Worm (Caenorhabditis elegans) whole organism, L4 larva: ENCODE measurements around the gene fipr-14.
A peak's percentile ranks its signal among the peaks of the same experiment; 100 is the strongest.

Experiments used
- F10B5.3 ChIP-seq: sonication (generic microtip); optimal IDR thresholded peaks from 2 replicates; lab custom pipeline; 2016; ENCODE audit warnings: mild to moderate bottlenecking, missing genetic modification characterization, missing compliant biosample characterization
- F26F4.8 ChIP-seq: fragments of 200-800 bp; sonication (Bioruptor generic); conservative IDR thresholded peaks from 2 replicates; pipeline ENCODE4 v1.3.6; 2022; ENCODE audit warnings: missing genetic modification characterization, missing compliant biosample characterization
- F37D6.2 ChIP-seq: sonication (generic microtip); optimal IDR thresholded peaks from 2 replicates; lab custom pipeline; 2016; ENCODE audit warnings: mild to moderate bottlenecking, missing genetic modification characterization, missing compliant biosample characterization
- T20F7.1 ChIP-seq: fragments of 200-800 bp; sonication (Bioruptor generic); optimal IDR thresholded peaks from 2 replicates; lab custom pipeline; 2018; ENCODE audit warnings: mild to moderate bottlenecking, missing genetic modification characterization, missing compliant biosample characterization
- Y105C5A.15 ChIP-seq: fragments of 200-800 bp; sonication (Bioruptor generic); IDR thresholded peaks from 2 replicates; pipeline ENCODE4 v1.3.6; 2022; ENCODE audit warnings: missing genetic modification characterization, missing compliant biosample characterization
- Y48G9A.11 ChIP-seq: fragments of 200-800 bp; sonication (Bioruptor generic); IDR thresholded peaks from 2 replicates; pipeline ENCODE4 v1.3.6; 2022; ENCODE audit warnings: missing genetic modification reagents, missing genetic modification characterization, missing compliant biosample characterization
- ZK546.5 ChIP-seq, 2 experiments: sonication (generic microtip); optimal IDR thresholded peaks; 2 replicates each; lab custom pipeline; 2017; ENCODE audit warnings: missing biosample characterization in 2 of 2, missing genetic modification characterization in 2 of 2
- arid-1 ChIP-seq: fragments of 200-800 bp; sonication (Bioruptor generic); conservative IDR thresholded peaks from 2 replicates; pipeline ENCODE4 v1.3.6; 2022; ENCODE audit warnings: missing genetic modification reagents, missing genetic modification characterization, missing compliant biosample characterization
- ceh-28 ChIP-seq: fragments of 150-350 bp; optimal IDR thresholded peaks from 2 replicates; lab custom pipeline; 2014; ENCODE audit warnings: missing biosample characterization, missing genetic modification reagents, missing genetic modification characterization
- ceh-82 ChIP-seq: sonication (generic microtip); optimal IDR thresholded peaks from 2 replicates; lab custom pipeline; 2017; ENCODE audit warnings: missing biosample characterization, missing genetic modification characterization
- ces-1 ChIP-seq: fragments of 150-350 bp; sonication (generic microtip); optimal IDR thresholded peaks from 4 replicates; lab custom pipeline; 2014; ENCODE audit warnings: missing biosample characterization, missing genetic modification reagents, missing genetic modification characterization
- cey-2 ChIP-seq: sonication (generic microtip); optimal IDR thresholded peaks from 3 replicates; lab custom pipeline; 2017; ENCODE audit warnings: missing genetic modification characterization, mild to moderate bottlenecking, missing compliant biosample characterization, antibody characterized with exemption, borderline replicate concordance; ENCODE audit not compliant: insufficient read depth
- daf-8 ChIP-seq: fragments of 200-800 bp; sonication (Bioruptor generic); IDR thresholded peaks from 2 replicates; pipeline ENCODE4 v1.3.6; 2022; ENCODE audit warnings: missing genetic modification characterization, missing compliant biosample characterization
- dpl-1 ChIP-seq: fragments of 150-350 bp; optimal IDR thresholded peaks from 2 replicates; lab custom pipeline; 2014; ENCODE audit warnings: missing biosample characterization, missing genetic modification reagents, missing genetic modification characterization
- dve-1 ChIP-seq: sonication (generic microtip); optimal IDR thresholded peaks from 2 replicates; lab custom pipeline; 2017; ENCODE audit warnings: antibody characterized with exemption, mild to moderate bottlenecking, missing genetic modification characterization, missing compliant biosample characterization; ENCODE audit not compliant: insufficient read depth
- hif-1 ChIP-seq, 2 experiments: sonication (generic microtip); optimal IDR thresholded peaks; 2 replicates each; lab custom pipeline; 2016 to 2017; ENCODE audit warnings: missing compliant biosample characterization in 2 of 2, missing genetic modification characterization in 2 of 2, missing genetic modification reagents in 2 of 2, missing genotype in 2 of 2, mild to moderate bottlenecking in 1 of 2
- hlh-30 ChIP-seq: sonication (generic microtip); optimal IDR thresholded peaks from 2 replicates; lab custom pipeline; 2017; ENCODE audit warnings: antibody characterized with exemption, mild to moderate bottlenecking, missing genetic modification characterization, missing compliant biosample characterization; ENCODE audit not compliant: insufficient read depth
- hmg-1.1 ChIP-seq: fragments of 200-800 bp; sonication (Bioruptor generic); IDR thresholded peaks from 2 replicates; pipeline ENCODE4 v1.3.6; 2022; ENCODE audit warnings: missing genetic modification reagents, missing genetic modification characterization, missing compliant biosample characterization
- lin-13 ChIP-seq: fragments of 150-350 bp; optimal IDR thresholded peaks from 2 replicates; lab custom pipeline; 2014; ENCODE audit warnings: missing biosample characterization, missing genetic modification reagents, missing genetic modification characterization
- lin-38 ChIP-seq: fragments of 200-800 bp; sonication (Bioruptor generic); IDR thresholded peaks from 2 replicates; pipeline ENCODE4 v1.3.6; 2022; ENCODE audit warnings: missing genetic modification reagents, missing genetic modification characterization, missing compliant biosample characterization
- lin-39 ChIP-seq: fragments of 150-350 bp; optimal IDR thresholded peaks from 2 replicates; lab custom pipeline; 2014; ENCODE audit warnings: missing biosample characterization, missing genetic modification reagents, missing genetic modification characterization
- lsy-2 ChIP-seq, 2 experiments: fragments of 150-350 bp in 1 of 2; sonication (generic microtip) in 1 of 2; optimal IDR thresholded peaks; 2 replicates each; lab custom pipeline; 2014 to 2017; ENCODE audit warnings: missing biosample characterization in 2 of 2, missing genetic modification characterization in 2 of 2
- madf-5 ChIP-seq, 2 experiments: fragments of 200-800 bp; sonication (Bioruptor generic); IDR thresholded peaks; 2 replicates each; pipeline ENCODE4 v1.3.6; 2022; ENCODE audit warnings: missing compliant biosample characterization in 2 of 2, missing genetic modification characterization in 2 of 2
- mdl-1 ChIP-seq, 2 experiments: fragments of 150-350 bp in 1 of 2; sonication (generic microtip) in 1 of 2; optimal IDR thresholded peaks; 2 replicates each; lab custom pipeline; 2014 to 2017; ENCODE audit warnings: missing biosample characterization in 2 of 2, missing genetic modification characterization in 2 of 2
- mep-1 ChIP-seq: fragments of 150-350 bp; sonication (generic microtip); optimal IDR thresholded peaks from 3 replicates; lab custom pipeline; 2014; ENCODE audit warnings: missing biosample characterization, missing genetic modification characterization
- mes-2 ChIP-seq: sonication (generic microtip); optimal IDR thresholded peaks from 2 replicates; lab custom pipeline; 2016; ENCODE audit warnings: missing genotype, mild to moderate bottlenecking, missing genetic modification characterization, missing compliant biosample characterization; ENCODE audit not compliant: poor library complexity, severe bottlenecking
- mxl-2 ChIP-seq: fragments of 200-800 bp; sonication (Bioruptor generic); conservative IDR thresholded peaks from 2 replicates; pipeline ENCODE4 v1.3.6; 2022; ENCODE audit warnings: missing genetic modification reagents, missing genetic modification characterization, missing compliant biosample characterization
- nhr-11 ChIP-seq: fragments of 150-350 bp; optimal IDR thresholded peaks from 2 replicates; lab custom pipeline; 2014; ENCODE audit warnings: missing biosample characterization, missing genetic modification characterization
- nhr-111 ChIP-seq: fragments of 200-800 bp; sonication (Bioruptor generic); optimal IDR thresholded peaks from 2 replicates; lab custom pipeline; 2018; ENCODE audit warnings: mild to moderate bottlenecking, missing genetic modification characterization, missing compliant biosample characterization
- nhr-25 ChIP-seq: sonication (generic microtip); optimal IDR thresholded peaks from 2 replicates; lab custom pipeline; 2017; ENCODE audit warnings: missing genetic modification characterization, mild to moderate bottlenecking, missing compliant biosample characterization, antibody characterized with exemption, moderate library complexity, borderline replicate concordance; ENCODE audit not compliant: insufficient read depth
- nhr-41 ChIP-seq: fragments of 200-800 bp; sonication (Bioruptor generic); IDR thresholded peaks from 2 replicates; pipeline ENCODE4 v1.3.6; 2022; ENCODE audit warnings: missing genetic modification reagents, missing genetic modification characterization, missing compliant biosample characterization
- nhr-76 ChIP-seq: fragments of 150-350 bp; optimal IDR thresholded peaks from 2 replicates; lab custom pipeline; 2014; ENCODE audit warnings: missing biosample characterization, missing genetic modification characterization
- php-3 ChIP-seq: fragments of 200-800 bp; sonication (Bioruptor generic); IDR thresholded peaks from 2 replicates; pipeline ENCODE4 v1.3.6; 2022; ENCODE audit warnings: missing genetic modification reagents, missing genetic modification characterization, missing compliant biosample characterization
- pqm-1 ChIP-seq: sonication (generic microtip); optimal IDR thresholded peaks from 2 replicates; lab custom pipeline; 2017; ENCODE audit warnings: missing biosample characterization, missing genetic modification characterization
- saeg-2 ChIP-seq: fragments of 200-800 bp; sonication (Bioruptor generic); IDR thresholded peaks from 2 replicates; pipeline ENCODE4 v1.3.6; 2022; ENCODE audit warnings: missing genetic modification reagents, missing genetic modification characterization, missing compliant biosample characterization
- set-16 ChIP-seq: fragments of 200-800 bp; sonication (Bioruptor generic); IDR thresholded peaks from 2 replicates; pipeline ENCODE4 v1.3.6; 2022; ENCODE audit warnings: missing genetic modification reagents, missing genetic modification characterization, missing compliant biosample characterization
- snpc-1.2 ChIP-seq: fragments of 200-800 bp; sonication (Bioruptor generic); IDR thresholded peaks from 2 replicates; pipeline ENCODE4 v1.3.6; 2022; ENCODE audit warnings: missing genetic modification reagents, missing genetic modification characterization, missing compliant biosample characterization
- snpc-4 ChIP-seq: fragments of 150-350 bp; optimal IDR thresholded peaks from 2 replicates; lab custom pipeline; 2014; ENCODE audit warnings: missing biosample characterization, missing genetic modification characterization
- tag-97 ChIP-seq: fragments of 200-800 bp; sonication (Bioruptor generic); IDR thresholded peaks from 2 replicates; pipeline ENCODE4 v1.3.6; 2022; ENCODE audit warnings: missing genetic modification characterization, missing compliant biosample characterization
- unc-130 ChIP-seq: sonication (generic microtip); optimal IDR thresholded peaks from 2 replicates; lab custom pipeline; 2016; ENCODE audit warnings: missing genetic modification reagents, missing genetic modification characterization, missing compliant biosample characterization
- unc-39 ChIP-seq: sonication (generic microtip); optimal IDR thresholded peaks from 2 replicates; lab custom pipeline; 2017; ENCODE audit warnings: missing biosample characterization, missing genetic modification characterization
- unc-62 ChIP-seq, 3 experiments: fragments of 150-350 bp in 1 of 3; sonication (generic microtip); optimal IDR thresholded peaks in 2 of 3; peaks in 1 of 3; 1 replicate in 1 of 3; 2 replicates in 2 of 3; lab custom pipeline; 2014 to 2017; ENCODE audit warnings: missing biosample characterization in 3 of 3, missing genetic modification characterization in 3 of 3, missing genetic modification reagents in 3 of 3, missing genotype in 1 of 3
- zag-1 ChIP-seq: fragments of 150-350 bp; optimal IDR thresholded peaks from 2 replicates; lab custom pipeline; 2014; ENCODE audit warnings: missing biosample characterization, missing genetic modification characterization
- ztf-11 ChIP-seq: fragments of 150-350 bp; optimal IDR thresholded peaks from 2 replicates; lab custom pipeline; 2014; ENCODE audit warnings: missing biosample characterization, missing genetic modification characterization

Gene fipr-14

ce11 chrIV:10881230-10881629 lies 4.3 kb downstream of the fipr-14 start, which contains the start of gene F13E9.13:
Gene F13E9.13 (plus strand): TSS chrIV:10881546.
- TF ChIP-seq Y48G9A.11 (GFP tag; lab: Robert Waterston, UW) (no peak), lin-38 (no peak), php-3 (peak; percentile 85), ceh-28 (tag; lab: Kevin White, UChicago) (no peak), hif-1 (tag; optimal IDR thresholded peaks at IDR 0.05; lab: Kevin White, UChicago) (no peak), pqm-1 (tag; lab: Kevin White, UChicago) (peak; percentile 2), unc-130 (GFP tag; lab: Kevin White, UChicago) (no peak), dve-1 (tag; lab: Kevin White, UChicago) (peak; percentile 80), ztf-11 (no peak), mdl-1 (tag; optimal IDR thresholded peaks at IDR 0.05; lab: Kevin White, UChicago) (peak in 1 of 2 experiments; percentile 30)

- TF ChIP-seq mep-1 (tag; lab: Kevin White, UChicago), result no peak
- TF ChIP-seq hmg-1.1 (GFP tag; lab: Robert Waterston, UW), result no peak
- TF ChIP-seq dpl-1 (GFP tag; lab: Kevin White, UChicago), result no peak
- no peak for TF ChIP-seq tag-97 (GFP tag; lab: Robert Waterston, UW)
- no peak for TF ChIP-seq dve-1 (tag; lab: Kevin White, UChicago)
- TF ChIP-seq F37D6.2 (tag; lab: Kevin White, UChicago), result no peak
- TF ChIP-seq nhr-41 (GFP tag; lab: Robert Waterston, UW), result no peak
- TF ChIP-seq madf-5 (GFP tag; IDR thresholded peaks at IDR 0.05; lab: Robert Waterston, UW), result no peak
- TF ChIP-seq snpc-1.2 (GFP tag; lab: Robert Waterston, UW), result no peak
- no peak for TF ChIP-seq ceh-82 (tag; lab: Kevin White, UChicago)
- no peak for TF ChIP-seq pqm-1 (tag; lab: Kevin White, UChicago)
Measured at ce11 chrIV:10884263-10884662, 7.3 kb downstream of the fipr-14 start, which contains the start of gene F13E9.5. Gene F13E9.5 (minus strand): TSS chrIV:10884363.

ce11 chrIV:10885915-10886314 lies 9.0 kb downstream of the fipr-14 start, which contains the start of gene srlf-11:
Gene srlf-11 (minus strand): TSS chrIV:10886015.
- no peak for TF ChIP-seq snpc-1.2 (GFP tag; lab: Robert Waterston, UW)
- no peak for TF ChIP-seq nhr-11 (tag; lab: Kevin White, UChicago)
- TF ChIP-seq saeg-2 (GFP tag; lab: Robert Waterston, UW), result no peak
- TF ChIP-seq mes-2 (tag; lab: Kevin White, UChicago), result no peak
- no peak for TF ChIP-seq ceh-82 (tag; lab: Kevin White, UChicago)
- no peak for TF ChIP-seq unc-130 (GFP tag; lab: Kevin White, UChicago)
- TF ChIP-seq lin-38, result no peak
- no peak for TF ChIP-seq F10B5.3 (tag; lab: Kevin White, UChicago)
- TF ChIP-seq cey-2, result no peak
- TF ChIP-seq lin-13 (GFP tag; lab: Kevin White, UChicago), result no peak
- TF ChIP-seq nhr-76 (tag; lab: Kevin White, UChicago), result no peak
- no peak for TF ChIP-seq zag-1
- no peak for TF ChIP-seq F26F4.8 (GFP tag; lab: Robert Waterston, UW)
- TF ChIP-seq nhr-111 (GFP tag; lab: Kevin White, UChicago), result no peak
- TF ChIP-seq ZK546.5 (tag; optimal IDR thresholded peaks at IDR 0.05; lab: Kevin White, UChicago), result no peak
- TF ChIP-seq arid-1 (GFP tag; lab: Robert Waterston, UW), result no peak

- no peak for TF ChIP-seq unc-39
- no peak for TF ChIP-seq ces-1
- TF ChIP-seq hlh-30 (tag; lab: Kevin White, UChicago), result no peak
- TF ChIP-seq snpc-4 (tag; lab: Kevin White, UChicago), result no peak
- TF ChIP-seq F37D6.2 (tag; lab: Kevin White, UChicago), result no peak
- TF ChIP-seq nhr-25 (tag; lab: Kevin White, UChicago), result no peak
- TF ChIP-seq unc-62 (GFP tag; optimal IDR thresholded peaks at IDR 0.05 in 1 of 2; lab: Kevin White, UChicago), result no peak
- TF ChIP-seq unc-62 (tag; optimal IDR thresholded peaks at IDR 0.05; lab: Kevin White, UChicago), result no peak
- TF ChIP-seq mxl-2 (GFP tag; lab: Robert Waterston, UW), result no peak
- no peak for TF ChIP-seq daf-8 (GFP tag; lab: Robert Waterston, UW)
- TF ChIP-seq dve-1 (tag; lab: Kevin White, UChicago), result no peak
- TF ChIP-seq set-16 (GFP tag; lab: Robert Waterston, UW), result no peak
- TF ChIP-seq T20F7.1, result no peak
- no peak for TF ChIP-seq arid-1 (GFP tag; lab: Robert Waterston, UW)
- no peak for TF ChIP-seq lin-39 (tag; lab: Kevin White, UChicago)
- TF ChIP-seq lsy-2 (tag; optimal IDR thresholded peaks at IDR 0.05; lab: Kevin White, UChicago), result no peak
- TF ChIP-seq Y105C5A.15 (GFP tag; lab: Robert Waterston, UW), result no peak
Measured at ce11 chrIV:10887285-10887684, 10.3 kb downstream of the fipr-14 start, which contains the start of gene F13E9.16. Gene F13E9.16 (minus strand): TSS chrIV:10887385.
